Fruit fly (Drosophila melanogaster): ENCODE data around the gene CG9525.

The CG9525 gene

DNA sequence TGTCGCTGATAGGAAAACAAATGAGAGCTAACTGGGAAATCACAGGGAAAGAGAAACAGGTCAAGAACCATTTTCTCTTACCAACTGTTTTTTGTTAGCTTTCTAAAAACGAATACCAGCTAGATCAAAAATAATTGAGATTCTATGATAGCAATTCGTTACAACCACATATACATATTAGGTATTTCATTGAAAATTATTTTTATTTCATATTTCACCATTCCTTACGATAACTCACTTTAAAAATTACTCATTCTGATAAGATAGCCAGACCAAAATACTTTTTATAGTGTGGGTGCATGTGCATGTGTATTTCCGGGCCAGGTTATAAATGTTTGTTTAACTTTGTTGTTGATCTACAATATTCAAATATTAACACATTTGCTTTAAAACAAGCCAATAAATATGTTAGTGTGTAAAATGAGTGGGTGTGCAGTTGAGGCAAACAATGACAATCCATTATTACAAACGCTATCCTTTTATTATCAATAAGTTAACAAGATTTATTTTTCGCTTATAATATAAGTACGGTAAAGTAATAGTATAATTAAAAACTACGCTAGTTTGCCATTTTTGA is 24.2 kb downstream of the CG9525 start (continued):
- no peak for TF ChIP-seq pnt (GFP tag; optimal IDR thresholded peaks at IDR 0.05)
- peak; percentile 7; the same call in 1 of the 2 replicates for TF ChIP-seq onecut (GFP tag; IDR thresholded peaks at IDR 0.05)
- no peak for TF ChIP-seq H2.0 (GFP tag; IDR thresholded peaks at IDR 0.05)
- peak; percentile 44 for TF ChIP-seq CG12071 (GFP tag; optimal IDR thresholded peaks at IDR 0.05)
- TF ChIP-seq Ravus (GFP tag; IDR thresholded peaks at IDR 0.05) = no peak
- TF ChIP-seq CG8290 (GFP tag; optimal IDR thresholded peaks at IDR 0.05) = no peak
- TF ChIP-seq CG8290 (tag; optimal IDR thresholded peaks at IDR 0.05) = peak in 1 of 2 experiments; percentile 73
- TF ChIP-seq CG1647 (GFP tag; optimal IDR thresholded peaks at IDR 0.05) = no peak
- TF ChIP-seq pan (optimal IDR thresholded peaks at IDR 0.05) = no peak
- no peak for TF ChIP-seq pan (GFP tag; optimal IDR thresholded peaks at IDR 0.05 in 1 of 2, IDR thresholded peaks at IDR 0.05 in 1 of 2)
- no peak for TF ChIP-seq zf30C (GFP tag; optimal IDR thresholded peaks at IDR 0.05)
- peak; percentile 39 for TF ChIP-seq lab (GFP tag; optimal IDR thresholded peaks at IDR 0.05)
- peak; percentile 41 for TF ChIP-seq unpg (GFP tag; optimal IDR thresholded peaks at IDR 0.05)
- no peak for TF ChIP-seq CkIIα-i1 (GFP tag; IDR thresholded peaks at IDR 0.05)
- TF ChIP-seq Sry-δ (GFP tag; optimal IDR thresholded peaks at IDR 0.05) = no peak
- no peak for TF ChIP-seq CG17912 (GFP tag; optimal IDR thresholded peaks at IDR 0.05)
- TF ChIP-seq Dad (GFP tag; optimal IDR thresholded peaks at IDR 0.05) = no peak
- TF ChIP-seq CG13296 (GFP tag; optimal IDR thresholded peaks at IDR 0.05) = peak; percentile 54
- no peak for TF ChIP-seq NK7.1 (GFP tag; optimal IDR thresholded peaks at IDR 0.05)
- no peak for TF ChIP-seq CG2116 (GFP tag; optimal IDR thresholded peaks at IDR 0.05)
- no peak for TF ChIP-seq CG11695 (GFP tag; IDR thresholded peaks at IDR 0.05)
- TF ChIP-seq kah (GFP tag; optimal IDR thresholded peaks at IDR 0.05) = no peak
- TF ChIP-seq CG2889 (GFP tag; IDR thresholded peaks at IDR 0.05) = no peak
- TF ChIP-seq CG1603 (tag; optimal IDR thresholded peaks at IDR 0.05) = peak; percentile 17
- TF ChIP-seq CG9797 (GFP tag; optimal IDR thresholded peaks at IDR 0.05) = no peak
- peak; percentile 34 for TF ChIP-seq Sox100B (GFP tag; optimal IDR thresholded peaks at IDR 0.05)
- peak; percentile 37 for TF ChIP-seq nerfin-1 (tag; optimal IDR thresholded peaks at IDR 0.05)
- TF ChIP-seq CG12299 (tag; optimal IDR thresholded peaks at IDR 0.05) = peak; percentile 59
- no peak for TF ChIP-seq ind (GFP tag; optimal IDR thresholded peaks at IDR 0.05)
- peak; percentile 8 for TF ChIP-seq CG9817 (tag; optimal IDR thresholded peaks at IDR 0.05)
- no peak for TF ChIP-seq CG33557 (GFP tag; optimal IDR thresholded peaks at IDR 0.05)
- peak; percentile 73 for TF ChIP-seq CG8281 (tag; optimal IDR thresholded peaks at IDR 0.05)
- peak; percentile 5 for TF ChIP-seq CG8924 (tag; optimal IDR thresholded peaks at IDR 0.05)
- no peak for TF ChIP-seq nom (GFP tag; optimal IDR thresholded peaks at IDR 0.05)
- TF ChIP-seq gem (tag; optimal IDR thresholded peaks at IDR 0.05) = peak; percentile 2
- TF ChIP-seq CG2199 (GFP tag; IDR thresholded peaks at IDR 0.05) = no peak
- TF ChIP-seq pfk (GFP tag; optimal IDR thresholded peaks at IDR 0.05) = no peak
- no peak for TF ChIP-seq CG30431 (GFP tag; optimal IDR thresholded peaks at IDR 0.05)
- no peak for TF ChIP-seq prd (optimal IDR thresholded peaks at IDR 0.05)
- TF ChIP-seq prd (GFP tag; IDR thresholded peaks at IDR 0.05) = no peak
- peak; percentile 21 for TF ChIP-seq CG12769 (tag; optimal IDR thresholded peaks at IDR 0.05)
- peak; percentile 53 for TF ChIP-seq MTF-1 (GFP tag; optimal IDR thresholded peaks at IDR 0.05; ENCODE audit: borderline replicate concordance)
- no peak for TF ChIP-seq hbn (GFP tag; IDR thresholded peaks at IDR 0.05; ENCODE audit: partially characterized antibody)
- TF ChIP-seq CG31441 (GFP tag; IDR thresholded peaks at IDR 0.05) = no peak
- TF ChIP-seq CG10565 (GFP tag; optimal IDR thresholded peaks at IDR 0.05) = no peak
- TF ChIP-seq CG9876 (GFP tag; optimal IDR thresholded peaks at IDR 0.05) = no peak
- TF ChIP-seq CG7987 (GFP tag; optimal IDR thresholded peaks at IDR 0.05) = peak; percentile 6
- no peak for TF ChIP-seq CTCF (GFP tag; optimal IDR thresholded peaks at IDR 0.05)
- TF ChIP-seq CG15601 (tag; optimal IDR thresholded peaks at IDR 0.05) = peak; percentile 54
- TF ChIP-seq Gsc (GFP tag; IDR thresholded peaks at IDR 0.05) = no peak
- no peak for TF ChIP-seq Jarid2 (GFP tag; optimal IDR thresholded peaks at IDR 0.05)
- peak; percentile 43 for TF ChIP-seq PHDP (tag; optimal IDR thresholded peaks at IDR 0.05)

All from whole organism, embryonic.